Worm (Caenorhabditis elegans) whole organism, mixed stage, embryonic: ENCODE measurements around the gene srw-129.

Experiments
- M03D4.4 ChIP-seq: sonication (generic microtip); optimal IDR thresholded peaks from 2 replicates; lab custom pipeline; 2017; ENCODE audit warnings: mild to moderate bottlenecking, missing genetic modification characterization, missing compliant biosample characterization
- blmp-1 ChIP-seq: fragments of 150-350 bp; optimal IDR thresholded peaks from 2 replicates; lab custom pipeline; 2014; ENCODE audit warnings: missing biosample characterization, missing genetic modification characterization
- ceh-39 ChIP-seq: fragments of 150-350 bp; optimal IDR thresholded peaks from 2 replicates; lab custom pipeline; 2014; ENCODE audit warnings: missing biosample characterization, missing genetic modification characterization
- ceh-43 ChIP-seq: fragments of 200-800 bp; sonication (Bioruptor generic); optimal IDR thresholded peaks from 2 replicates; lab custom pipeline; 2018; ENCODE audit warnings: mild to moderate bottlenecking, missing genetic modification characterization, moderate library complexity, missing compliant biosample characterization
- ceh-83 ChIP-seq: fragments of 200-800 bp; sonication (Bioruptor generic); optimal IDR thresholded peaks from 2 replicates; lab custom pipeline; 2018; ENCODE audit warnings: mild to moderate bottlenecking, missing genetic modification characterization, missing compliant biosample characterization
- ces-1 ChIP-seq: fragments of 150-350 bp; optimal IDR thresholded peaks from 2 replicates; lab custom pipeline; 2014; ENCODE audit warnings: missing biosample characterization, missing genetic modification reagents, missing genetic modification characterization
- cnd-1 ChIP-seq: fragments of 200-800 bp; sonication (Bioruptor generic); optimal IDR thresholded peaks from 2 replicates; lab custom pipeline; 2018; ENCODE audit warnings: mild to moderate bottlenecking, missing genetic modification characterization, missing compliant biosample characterization
- drap-1 ChIP-seq: fragments of 200-800 bp; sonication (Bioruptor generic); optimal IDR thresholded peaks from 3 replicates; lab custom pipeline; 2018; ENCODE audit warnings: mild to moderate bottlenecking, missing genetic modification characterization, missing compliant biosample characterization
- elt-1 ChIP-seq: sonication (generic microtip); optimal IDR thresholded peaks from 2 replicates; lab custom pipeline; 2017; ENCODE audit warnings: missing genetic modification characterization, mild to moderate bottlenecking, missing compliant biosample characterization, antibody characterized with exemption, moderate library complexity, borderline replicate concordance; ENCODE audit not compliant: insufficient read depth
- elt-3 ChIP-seq: fragments of 150-350 bp; optimal IDR thresholded peaks from 2 replicates; lab custom pipeline; 2014; ENCODE audit warnings: missing biosample characterization, missing genetic modification characterization
- flh-1 ChIP-seq: fragments of 200-800 bp; sonication (Bioruptor generic); optimal IDR thresholded peaks from 2 replicates; lab custom pipeline; 2018; ENCODE audit warnings: mild to moderate bottlenecking, missing genetic modification characterization, moderate library complexity, missing compliant biosample characterization
- ham-2 ChIP-seq: fragments of 200-800 bp; sonication (Bioruptor generic); optimal IDR thresholded peaks from 2 replicates; lab custom pipeline; 2018; ENCODE audit warnings: mild to moderate bottlenecking, missing genetic modification characterization, missing compliant biosample characterization
- lin-13 ChIP-seq: fragments of 150-350 bp; optimal IDR thresholded peaks from 2 replicates; lab custom pipeline; 2014; ENCODE audit warnings: missing biosample characterization, missing genetic modification characterization
- lsy-2 ChIP-seq: fragments of 150-350 bp; optimal IDR thresholded peaks from 2 replicates; lab custom pipeline; 2014; ENCODE audit warnings: missing biosample characterization, missing genetic modification characterization
- mab-5 ChIP-seq: fragments of 150-350 bp; optimal IDR thresholded peaks from 2 replicates; lab custom pipeline; 2014; ENCODE audit warnings: missing biosample characterization, missing genetic modification characterization
- mls-2 ChIP-seq: sonication (generic microtip); optimal IDR thresholded peaks from 2 replicates; lab custom pipeline; 2016; ENCODE audit warnings: mild to moderate bottlenecking, missing genetic modification characterization, moderate library complexity, missing compliant biosample characterization
- nhr-12 ChIP-seq: fragments of 150-350 bp; optimal IDR thresholded peaks from 2 replicates; lab custom pipeline; 2014; ENCODE audit warnings: missing biosample characterization, missing genetic modification characterization
- nhr-2 ChIP-seq: fragments of 150-350 bp; optimal IDR thresholded peaks from 2 replicates; lab custom pipeline; 2014; ENCODE audit warnings: missing biosample characterization, missing genetic modification characterization
- nhr-237 ChIP-seq: fragments of 150-350 bp; optimal IDR thresholded peaks from 2 replicates; lab custom pipeline; 2014; ENCODE audit warnings: missing biosample characterization, missing genetic modification characterization
- nhr-28 ChIP-seq: fragments of 150-350 bp; optimal IDR thresholded peaks from 2 replicates; lab custom pipeline; 2014; ENCODE audit warnings: missing biosample characterization, missing genetic modification characterization
- nhr-76 ChIP-seq: sonication (generic microtip); optimal IDR thresholded peaks from 2 replicates; lab custom pipeline; 2017; ENCODE audit warnings: missing biosample characterization, missing genetic modification characterization
- pha-4 ChIP-seq: fragments of 150-350 bp; optimal IDR thresholded peaks from 2 replicates; lab custom pipeline; 2018; ENCODE audit warnings: missing biosample characterization, missing genetic modification reagents, missing genetic modification characterization
- sem-2 ChIP-seq: fragments of 200-800 bp; sonication (Bioruptor generic); optimal IDR thresholded peaks from 2 replicates; lab custom pipeline; 2018; ENCODE audit warnings: mild to moderate bottlenecking, missing genetic modification characterization, missing compliant biosample characterization
- snpc-4 ChIP-seq: fragments of 150-350 bp; optimal IDR thresholded peaks from 2 replicates; lab custom pipeline; 2014; ENCODE audit warnings: missing biosample characterization, missing genetic modification characterization
- sptf-1 ChIP-seq: sonication (generic microtip); optimal IDR thresholded peaks from 2 replicates; lab custom pipeline; 2017; ENCODE audit warnings: mild to moderate bottlenecking, missing genetic modification characterization, moderate library complexity, missing compliant biosample characterization
- tbx-8 ChIP-seq: fragments of 200-800 bp; sonication (Bioruptor generic); optimal IDR thresholded peaks from 2 replicates; lab custom pipeline; 2018; ENCODE audit warnings: mild to moderate bottlenecking, missing genetic modification characterization, moderate library complexity, missing compliant biosample characterization
- unc-120 ChIP-seq: sonication (generic microtip); optimal IDR thresholded peaks from 2 replicates; lab custom pipeline; 2017; ENCODE audit warnings: missing genetic modification characterization, missing compliant biosample characterization; ENCODE audit not compliant: poor library complexity, severe bottlenecking
- unc-39 ChIP-seq: fragments of 150-350 bp; optimal IDR thresholded peaks from 2 replicates; lab custom pipeline; 2014; ENCODE audit warnings: missing biosample characterization, missing genetic modification characterization
- unc-62 ChIP-seq: fragments of 150-350 bp; optimal IDR thresholded peaks from 2 replicates; lab custom pipeline; 2014; ENCODE audit warnings: missing biosample characterization, missing genetic modification reagents, missing genetic modification characterization
- zip-8 ChIP-seq: fragments of 150-350 bp; optimal IDR thresholded peaks from 2 replicates; lab custom pipeline; 2014; ENCODE audit warnings: missing biosample characterization, missing genetic modification characterization
- ztf-11 ChIP-seq: fragments of 150-350 bp; optimal IDR thresholded peaks from 2 replicates; lab custom pipeline; 2014; ENCODE audit warnings: missing biosample characterization, missing genetic modification characterization

Gene srw-129

ce11 chrV:2996105-2996504 is 24.4 kb downstream of the srw-129 start, which contains the start of gene srw-120:
Gene srw-120 (minus strand): TSS chrV:2996205.
- TF ChIP-seq mls-2 (no peak), cnd-1 (tag; lab: Kevin White, UChicago) (no peak), unc-120 (tag; lab: Kevin White, UChicago) (no peak), elt-1 (tag; lab: Kevin White, UChicago) (no peak), ceh-39 (tag; lab: Kevin White, UChicago) (no peak), ceh-83 (no peak), unc-62 (GFP tag; lab: Kevin White, UChicago) (no peak), mab-5 (tag; lab: Kevin White, UChicago) (no peak), nhr-237 (tag; lab: Kevin White, UChicago) (no peak)
- TF ChIP-seq, all 35 proteins: peak for 0

ce11 chrV:2999736-3000135 is 28.0 kb downstream of the srw-129 start, which contains the start of gene srw-119:
Gene srw-119 (minus strand): TSS chrV:2999836.
- no peak for TF ChIP-seq pha-4 (tag; lab: Kevin White, UChicago)
- no peak for TF ChIP-seq snpc-4 (tag; lab: Kevin White, UChicago)
- TF ChIP-seq nhr-28: no peak
- no peak for TF ChIP-seq nhr-12 (tag; lab: Kevin White, UChicago)
- TF ChIP-seq M03D4.4 (tag; lab: Kevin White, UChicago): no peak
- no peak for TF ChIP-seq ceh-43 (GFP tag; lab: Kevin White, UChicago)

ce11 chrV:3005964-3006363 is 34.2 kb downstream of the srw-129 start, which contains the start of gene srw-112:
Gene srw-112 (minus strand): TSS chrV:3006064.
- TF ChIP-seq ztf-11 (tag; lab: Kevin White, UChicago): no peak
- TF ChIP-seq lin-13 (tag; lab: Kevin White, UChicago): no peak
- TF ChIP-seq ces-1: no peak
- TF ChIP-seq zip-8 (tag; lab: Kevin White, UChicago): no peak
- TF ChIP-seq sptf-1 (tag; lab: Kevin White, UChicago): no peak
- TF ChIP-seq unc-62 (GFP tag; lab: Kevin White, UChicago): no peak
- TF ChIP-seq nhr-237 (tag; lab: Kevin White, UChicago): no peak
- no peak for TF ChIP-seq nhr-76 (tag; lab: Kevin White, UChicago)
- no peak for TF ChIP-seq M03D4.4 (tag; lab: Kevin White, UChicago)
- TF ChIP-seq ceh-43 (GFP tag; lab: Kevin White, UChicago): no peak
- no peak for TF ChIP-seq drap-1 (GFP tag; lab: Kevin White, UChicago)
- no peak for TF ChIP-seq tbx-8 (GFP tag; lab: Kevin White, UChicago)
- no peak for TF ChIP-seq pha-4 (tag; lab: Kevin White, UChicago)
- TF ChIP-seq unc-39 (tag; lab: Kevin White, UChicago): no peak
- TF ChIP-seq sem-2 (GFP tag; lab: Kevin White, UChicago): no peak
- TF ChIP-seq lsy-2 (tag; lab: Kevin White, UChicago): no peak
- no peak for TF ChIP-seq ceh-83
- TF ChIP-seq blmp-1 (tag; lab: Kevin White, UChicago): no peak
- TF ChIP-seq, all 35 proteins: peak for 0

ce11 chrV:3010468-3010867 is 38.7 kb downstream of the srw-129 start, which contains the start of gene srw-136:
Gene srw-136 (minus strand): TSS chrV:3010568.
- TF ChIP-seq elt-3 (tag; lab: Kevin White, UChicago) (no peak), ham-2 (GFP tag; lab: Kevin White, UChicago) (no peak), blmp-1 (tag; lab: Kevin White, UChicago) (no peak), unc-62 (GFP tag; lab: Kevin White, UChicago) (no peak), mls-2 (no peak), nhr-237 (tag; lab: Kevin White, UChicago) (no peak), flh-1 (GFP tag; lab: Kevin White, UChicago) (no peak), snpc-4 (tag; lab: Kevin White, UChicago) (no peak), nhr-2 (no peak), sem-2 (GFP tag; lab: Kevin White, UChicago) (no peak)
- TF ChIP-seq, all 35 proteins: peak for 0

ce11 chrV:3011394-3011793 is 39.6 kb downstream of the srw-129 start, which contains the start of gene srw-135:
Gene srw-135 (minus strand): TSS chrV:3011494.
- no peak for TF ChIP-seq sem-2 (GFP tag; lab: Kevin White, UChicago)
- TF ChIP-seq cnd-1 (tag; lab: Kevin White, UChicago): no peak
